Worm (Caenorhabditis elegans) whole organism, L3 larva: ENCODE results near the gene C27C12.1.
A peak's percentile ranks its signal among the peaks of the same experiment; 100 is the strongest.

ENCODE experiments used
- R02D3.7 ChIP-seq: fragments of 150-350 bp; optimal IDR thresholded peaks from 2 replicates; lab custom pipeline; 2014; ENCODE audit warnings: missing biosample characterization, missing genetic modification characterization
- aly-2 ChIP-seq: fragments of 150-350 bp; optimal IDR thresholded peaks from 2 replicates; lab custom pipeline; 2014; ENCODE audit warnings: missing biosample characterization, missing genetic modification characterization
- ama-1 ChIP-seq: fragments of 150-350 bp; optimal IDR thresholded peaks from 2 replicates; lab custom pipeline; 2018
- ceh-16 ChIP-seq: sonication (generic microtip); optimal IDR thresholded peaks from 2 replicates; lab custom pipeline; 2017; ENCODE audit warnings: missing biosample characterization, missing genetic modification characterization
- ceh-28 ChIP-seq: fragments of 150-350 bp; optimal IDR thresholded peaks from 2 replicates; lab custom pipeline; 2014; ENCODE audit warnings: missing biosample characterization, missing genetic modification reagents, missing genetic modification characterization
- ceh-82 ChIP-seq: fragments of 150-350 bp; optimal IDR thresholded peaks from 2 replicates; lab custom pipeline; 2014; ENCODE audit warnings: missing biosample characterization, missing genetic modification characterization
- ceh-9 ChIP-seq: sonication (generic microtip); optimal IDR thresholded peaks from 2 replicates; lab custom pipeline; 2018; ENCODE audit warnings: missing biosample characterization, missing genetic modification characterization
- daf-12 ChIP-seq: fragments of 150-350 bp; optimal IDR thresholded peaks from 2 replicates; lab custom pipeline; 2014; ENCODE audit warnings: missing biosample characterization, missing genetic modification reagents, missing genetic modification characterization
- egl-27 ChIP-seq: sonication (generic microtip); optimal IDR thresholded peaks from 4 replicates; lab custom pipeline; 2017; ENCODE audit warnings: missing biosample characterization, missing genetic modification reagents, missing genetic modification characterization
- egl-5 ChIP-seq: fragments of 150-350 bp; optimal IDR thresholded peaks from 2 replicates; lab custom pipeline; 2017; ENCODE audit warnings: missing biosample characterization, missing genetic modification reagents, missing genetic modification characterization, inconsistent platforms
- elt-1 ChIP-seq: fragments of 150-350 bp; optimal IDR thresholded peaks from 2 replicates; lab custom pipeline; 2014; ENCODE audit warnings: missing biosample characterization, missing genetic modification characterization
- elt-2 ChIP-seq: sonication (generic microtip); optimal IDR thresholded peaks from 2 replicates; lab custom pipeline; 2016; ENCODE audit warnings: missing genetic modification reagents, mild to moderate bottlenecking, missing genetic modification characterization, missing compliant biosample characterization
- elt-3 ChIP-seq, 3 experiments: fragments of 150-350 bp in 1 of 3; sonication (generic microtip) in 2 of 3; optimal IDR thresholded peaks; 2 replicates in 2 of 3; 4 replicates in 1 of 3; lab custom pipeline; 2014 to 2017; ENCODE audit warnings: missing biosample characterization in 3 of 3, missing genetic modification characterization in 3 of 3
- eor-1 ChIP-seq, 2 experiments: fragments of 150-350 bp; optimal IDR thresholded peaks; 2 replicates each; lab custom pipeline; 2014 to 2018; ENCODE audit warnings: missing biosample characterization in 2 of 2, missing genetic modification characterization in 2 of 2
- fkh-10 ChIP-seq: sonication (generic microtip); optimal IDR thresholded peaks from 2 replicates; lab custom pipeline; 2017; ENCODE audit warnings: missing biosample characterization, missing genetic modification reagents, missing genetic modification characterization
- fkh-2 ChIP-seq: fragments of 150-350 bp; optimal IDR thresholded peaks from 2 replicates; lab custom pipeline; 2014; ENCODE audit warnings: missing biosample characterization, missing genetic modification reagents, missing genetic modification characterization
- fos-1 ChIP-seq: fragments of 150-350 bp; optimal IDR thresholded peaks from 2 replicates; lab custom pipeline; 2014; ENCODE audit warnings: missing biosample characterization, missing genetic modification characterization
- jun-1 ChIP-seq: fragments of 150-350 bp; optimal IDR thresholded peaks from 2 replicates; lab custom pipeline; 2014; ENCODE audit warnings: missing biosample characterization, missing genetic modification reagents, missing genetic modification characterization
- lin-15B ChIP-seq: fragments of 150-350 bp; optimal IDR thresholded peaks from 2 replicates; lab custom pipeline; 2014; ENCODE audit warnings: missing biosample characterization, missing genetic modification characterization
- lin-39 ChIP-seq: fragments of 150-350 bp; optimal IDR thresholded peaks from 2 replicates; lab custom pipeline; 2018; ENCODE audit warnings: missing biosample characterization, missing genetic modification reagents, missing genetic modification characterization
- mdl-1 ChIP-seq: fragments of 150-350 bp; optimal IDR thresholded peaks from 2 replicates; lab custom pipeline; 2014; ENCODE audit warnings: missing biosample characterization, missing genetic modification characterization
- mml-1 ChIP-seq: fragments of 150-350 bp; sonication (generic microtip); optimal IDR thresholded peaks from 3 replicates; lab custom pipeline; 2014; ENCODE audit warnings: missing biosample characterization, missing genetic modification characterization
- nfya-1 ChIP-seq: sonication (generic microtip); optimal IDR thresholded peaks from 2 replicates; lab custom pipeline; 2017; ENCODE audit warnings: missing genetic modification characterization, mild to moderate bottlenecking, missing compliant biosample characterization, antibody characterized with exemption, moderate library complexity; ENCODE audit not compliant: insufficient read depth
- nhr-11 ChIP-seq: fragments of 150-350 bp; optimal IDR thresholded peaks from 2 replicates; lab custom pipeline; 2014; ENCODE audit warnings: missing biosample characterization, missing genetic modification characterization
- nhr-12 ChIP-seq: fragments of 150-350 bp; optimal IDR thresholded peaks from 2 replicates; lab custom pipeline; 2014; ENCODE audit warnings: missing biosample characterization, missing genetic modification characterization
- nhr-23 ChIP-seq: fragments of 150-350 bp; optimal IDR thresholded peaks from 2 replicates; lab custom pipeline; 2014; ENCODE audit warnings: missing biosample characterization, missing genetic modification reagents, missing genetic modification characterization
- nhr-237 ChIP-seq: fragments of 150-350 bp; optimal IDR thresholded peaks from 2 replicates; lab custom pipeline; 2014; ENCODE audit warnings: missing biosample characterization, missing genetic modification characterization
- nhr-28 ChIP-seq: fragments of 150-350 bp; optimal IDR thresholded peaks from 2 replicates; lab custom pipeline; 2014; ENCODE audit warnings: missing biosample characterization, missing genetic modification characterization
- nhr-43 ChIP-seq: sonication (generic microtip); optimal IDR thresholded peaks from 2 replicates; lab custom pipeline; 2016; ENCODE audit warnings: mild to moderate bottlenecking, missing genetic modification characterization, missing compliant biosample characterization; ENCODE audit not compliant: poor library complexity, severe bottlenecking
- nhr-67 ChIP-seq: fragments of 150-350 bp; optimal IDR thresholded peaks from 2 replicates; lab custom pipeline; 2014; ENCODE audit warnings: missing biosample characterization, missing genetic modification characterization
- nhr-76 ChIP-seq: fragments of 150-350 bp; sonication (generic microtip); optimal IDR thresholded peaks from 5 replicates; lab custom pipeline; 2014; ENCODE audit warnings: missing biosample characterization, missing genetic modification characterization
- nhr-77 ChIP-seq: fragments of 150-350 bp; optimal IDR thresholded peaks from 2 replicates; lab custom pipeline; 2014; ENCODE audit warnings: missing biosample characterization, missing genetic modification characterization
- pha-4 ChIP-seq: fragments of 150-350 bp; optimal IDR thresholded peaks from 2 replicates; lab custom pipeline; 2014; ENCODE audit warnings: missing biosample characterization, missing genetic modification reagents, missing genetic modification characterization
- pqm-1 ChIP-seq: fragments of 150-350 bp; optimal IDR thresholded peaks from 2 replicates; lab custom pipeline; 2017; ENCODE audit warnings: missing biosample characterization, missing genetic modification characterization, inconsistent platforms
- sea-2 ChIP-seq: fragments of 150-350 bp; sonication (generic microtip); optimal IDR thresholded peaks from 4 replicates; lab custom pipeline; 2014; ENCODE audit warnings: missing biosample characterization, missing genetic modification reagents, missing genetic modification characterization
- skn-1 ChIP-seq: fragments of 150-350 bp; optimal IDR thresholded peaks from 2 replicates; lab custom pipeline; 2014; ENCODE audit warnings: missing biosample characterization, missing genetic modification characterization
- snpc-4 ChIP-seq: fragments of 150-350 bp; optimal IDR thresholded peaks from 2 replicates; lab custom pipeline; 2014; ENCODE audit warnings: missing biosample characterization, missing genetic modification characterization
- tbx-2 ChIP-seq: sonication (generic microtip); optimal IDR thresholded peaks from 2 replicates; lab custom pipeline; 2016; ENCODE audit warnings: mild to moderate bottlenecking, missing genetic modification characterization, missing compliant biosample characterization
- unc-62 ChIP-seq: fragments of 150-350 bp; sonication (generic microtip); optimal IDR thresholded peaks from 4 replicates; lab custom pipeline; 2014; ENCODE audit warnings: missing biosample characterization, missing genetic modification reagents, missing genetic modification characterization
- zag-1 ChIP-seq: fragments of 150-350 bp; optimal IDR thresholded peaks from 2 replicates; lab custom pipeline; 2014; ENCODE audit warnings: missing biosample characterization, missing genetic modification characterization
- ztf-4 ChIP-seq: fragments of 150-350 bp; optimal IDR thresholded peaks from 2 replicates; lab custom pipeline; 2014; ENCODE audit warnings: missing biosample characterization, missing genetic modification characterization

C27C12.1 gene

DNA sequence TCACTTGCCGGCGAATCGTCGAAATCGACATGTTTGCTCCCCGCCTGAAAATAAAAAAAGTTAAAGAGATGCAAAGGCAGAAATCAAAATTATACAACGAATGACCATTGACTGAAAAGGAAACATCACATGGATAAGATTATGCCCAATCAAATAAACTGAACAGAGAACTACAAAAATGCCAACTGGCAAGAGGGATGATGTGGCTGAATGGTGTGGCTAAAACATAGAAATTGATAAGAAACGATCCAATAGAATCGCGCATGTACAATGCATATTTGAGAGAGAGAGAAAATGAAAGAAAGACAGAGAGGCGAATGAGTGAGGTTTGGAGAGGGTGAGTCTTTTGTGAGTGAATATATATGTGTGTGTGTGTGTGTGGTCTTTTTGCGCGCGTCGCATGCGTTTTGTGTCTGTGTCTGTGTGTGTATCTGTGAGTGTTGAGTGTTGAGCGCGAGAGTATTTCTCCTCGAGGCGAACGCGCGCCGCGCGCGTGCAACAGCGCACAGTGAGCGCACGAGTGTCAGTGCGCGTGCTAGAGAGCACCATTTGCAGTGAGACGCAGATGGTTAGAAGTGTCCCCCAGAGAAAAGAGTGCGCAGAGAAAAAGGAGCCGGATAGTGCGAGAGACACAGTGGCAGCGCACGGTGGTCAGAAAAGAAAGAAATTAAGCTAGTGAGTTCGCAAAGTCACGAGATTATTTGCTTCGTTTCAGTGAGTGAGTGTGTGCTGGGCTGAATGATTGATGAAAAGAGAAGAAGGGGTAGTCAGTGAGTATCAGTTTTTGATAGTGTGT lies 34.9 kb downstream of the C27C12.1 start, which contains the start of gene epn-1 (continued):
- peak; percentile 90 for TF ChIP-seq fkh-10
- TF ChIP-seq nhr-23 (tag; lab: Kevin White, UChicago), result peak; percentile 91
- TF ChIP-seq skn-1 (tag; lab: Kevin White, UChicago), result peak; percentile 64
- peak; percentile 46 for TF ChIP-seq nhr-237 (tag; lab: Kevin White, UChicago)
- peak; percentile 63 for TF ChIP-seq nhr-76 (tag; lab: Kevin White, UChicago)
- TF ChIP-seq aly-2 (tag; lab: Kevin White, UChicago), result no peak
- TF ChIP-seq lin-39 (tag; lab: Kevin White, UChicago), result peak; percentile 97
- peak; percentile 92 for TF ChIP-seq egl-27 (tag; lab: Kevin White, UChicago)
- TF ChIP-seq ceh-82, result peak; percentile 82
- TF ChIP-seq ztf-4 (tag; lab: Kevin White, UChicago), result peak; percentile 77
- TF ChIP-seq egl-5 (tag; lab: Kevin White, UChicago), result peak; percentile 91
- TF ChIP-seq eor-1 (tag; optimal IDR thresholded peaks at IDR 0.05; lab: Kevin White, UChicago), result peak in 1 of 2 experiments; percentile 40
- TF ChIP-seq sea-2 (GFP tag; lab: Kevin White, UChicago), result peak; percentile 70
- TF ChIP-seq fos-1 (tag; lab: Kevin White, UChicago), result peak; percentile 76

DNA sequence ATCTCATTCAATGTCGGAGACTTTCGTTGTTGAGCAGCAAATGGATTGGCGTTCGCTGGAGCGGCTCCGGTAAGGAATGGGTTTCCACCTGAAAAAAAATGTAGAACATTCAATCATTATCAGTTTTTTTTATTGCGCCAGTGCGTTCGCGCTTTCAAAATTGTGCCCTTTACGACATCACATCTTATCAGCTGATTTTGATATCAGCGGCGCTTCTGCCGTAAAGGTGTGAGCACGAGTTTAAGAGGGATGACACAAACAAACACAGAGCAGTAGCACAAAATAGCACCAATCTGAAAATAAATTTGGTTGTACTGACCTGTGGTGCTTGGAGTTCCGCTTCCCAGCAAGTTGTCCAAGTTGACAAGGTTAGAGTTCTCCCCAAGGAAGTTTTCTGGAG lies 36.8 kb downstream of the C27C12.1 start:
- peak; percentile 7 for TF ChIP-seq jun-1 (tag; lab: Kevin White, UChicago)
- no peak for TF ChIP-seq nhr-12 (tag; lab: Kevin White, UChicago)
- TF ChIP-seq ceh-28 (tag; lab: Kevin White, UChicago), result no peak
- peak; percentile 29 for TF ChIP-seq pha-4 (tag; lab: Kevin White, UChicago)
- no peak for TF ChIP-seq nhr-28 (tag; lab: Kevin White, UChicago)
- peak; percentile 7 for TF ChIP-seq nhr-43
- no peak for TF ChIP-seq tbx-2
- no peak for TF ChIP-seq sea-2 (GFP tag; lab: Kevin White, UChicago)
- no peak for TF ChIP-seq daf-12 (tag; lab: Kevin White, UChicago)
- peak; percentile 3 for TF ChIP-seq nfya-1 (tag; lab: Kevin White, UChicago)
- TF ChIP-seq ama-1 (lab: Kevin White, UChicago), result peak; percentile 55
- no peak for TF ChIP-seq elt-3 (tag; optimal IDR thresholded peaks at IDR 0.05; lab: Kevin White, UChicago)
- TF ChIP-seq elt-2 (tag; lab: Kevin White, UChicago), result peak; percentile 94
- TF ChIP-seq mml-1 (tag; lab: Kevin White, UChicago), result no peak
- TF ChIP-seq nhr-76 (tag; lab: Kevin White, UChicago), result no peak
- TF ChIP-seq nhr-77 (tag; lab: Kevin White, UChicago), result no peak
- no peak for TF ChIP-seq eor-1 (tag; optimal IDR thresholded peaks at IDR 0.05; lab: Kevin White, UChicago)
- TF ChIP-seq pqm-1 (tag; lab: Kevin White, UChicago), result peak; percentile 83

DNA sequence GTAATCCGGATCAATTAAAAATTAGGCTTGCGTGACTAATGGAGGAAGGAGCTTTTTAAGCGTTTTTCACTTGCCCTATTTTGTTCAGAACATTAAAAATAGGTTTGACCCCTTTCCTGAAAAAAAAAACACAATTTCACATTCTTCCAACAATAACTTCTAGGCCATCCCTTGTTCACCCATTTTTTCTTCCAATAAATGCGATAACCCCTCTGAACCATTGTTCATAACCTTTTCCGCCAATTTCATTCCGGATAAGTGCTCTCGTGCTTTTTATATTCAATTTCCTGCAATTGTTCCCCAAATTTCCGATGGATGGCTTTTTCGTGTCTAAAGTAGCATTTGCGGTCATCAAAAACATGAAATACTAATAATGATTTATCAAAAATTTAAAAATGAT lies 38.1 kb downstream of the C27C12.1 start:
- TF ChIP-seq fkh-10 (no peak), aly-2 (tag; lab: Kevin White, UChicago) (peak; percentile 31), ama-1 (lab: Kevin White, UChicago) (peak; percentile 72), tbx-2 (peak; percentile 36), ztf-4 (tag; lab: Kevin White, UChicago) (no peak), nhr-43 (peak; percentile 74), nhr-23 (tag; lab: Kevin White, UChicago) (peak; percentile 26), pha-4 (tag; lab: Kevin White, UChicago) (peak; percentile 25)
- TF ChIP-seq, all 47 proteins: peak for 6

DNA sequence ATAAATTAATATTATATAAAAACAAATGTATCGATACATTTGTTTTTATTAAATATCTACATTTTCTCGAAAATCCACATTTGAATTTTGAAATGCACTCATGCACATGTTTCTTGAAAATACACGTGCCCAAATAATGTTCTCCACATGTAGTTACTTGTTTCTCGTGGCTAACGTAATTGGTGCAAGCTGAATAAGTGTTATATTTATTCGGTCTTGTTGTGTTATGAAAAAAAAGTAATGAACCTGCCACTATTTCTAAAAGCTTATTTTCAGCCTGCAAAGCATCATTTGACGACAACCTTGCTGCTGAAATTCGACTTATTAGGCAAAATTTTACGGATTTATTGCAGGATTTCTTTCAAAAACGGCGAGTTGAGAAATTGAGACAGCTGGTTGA lies 40.2 kb downstream of the C27C12.1 start:
- TF ChIP-seq daf-12 (tag; lab: Kevin White, UChicago) (no peak), aly-2 (tag; lab: Kevin White, UChicago) (no peak), fkh-2 (tag; lab: Kevin White, UChicago) (no peak), sea-2 (GFP tag; lab: Kevin White, UChicago) (no peak), pqm-1 (tag; lab: Kevin White, UChicago) (no peak), nhr-43 (peak; percentile 59), nhr-67 (tag; lab: Kevin White, UChicago) (no peak), unc-62 (no peak), ama-1 (lab: Kevin White, UChicago) (no peak), elt-2 (tag; lab: Kevin White, UChicago) (peak; percentile 47), skn-1 (tag; lab: Kevin White, UChicago) (peak; percentile 86), ceh-16 (no peak), tbx-2 (peak; percentile 80), elt-1 (tag; lab: Kevin White, UChicago) (peak; percentile 4), nfya-1 (tag; lab: Kevin White, UChicago) (peak; percentile 62), ztf-4 (tag; lab: Kevin White, UChicago) (no peak), R02D3.7 (tag; lab: Kevin White, UChicago) (no peak), ceh-9 (no peak), mdl-1 (tag; lab: Kevin White, UChicago) (peak; percentile 37), zag-1 (tag; lab: Kevin White, UChicago) (peak; percentile 7), elt-3 (tag; optimal IDR thresholded peaks at IDR 0.05; lab: Kevin White, UChicago) (no peak), egl-27 (tag; lab: Kevin White, UChicago) (no peak), egl-5 (tag; lab: Kevin White, UChicago) (no peak), nhr-76 (tag; lab: Kevin White, UChicago) (no peak), eor-1 (tag; optimal IDR thresholded peaks at IDR 0.05; lab: Kevin White, UChicago) (no peak), ceh-28 (tag; lab: Kevin White, UChicago) (peak; percentile 73), lin-15B (tag; lab: Kevin White, UChicago) (no peak), nhr-11 (tag; lab: Kevin White, UChicago) (peak; percentile 11), nhr-28 (tag; lab: Kevin White, UChicago) (no peak), fos-1 (tag; lab: Kevin White, UChicago) (no peak), snpc-4 (tag; lab: Kevin White, UChicago) (peak; percentile 58)
